Fruit fly (Drosophila melanogaster): ENCODE results near the gene Galphaf.
A peak's percentile ranks its signal among the peaks of the same experiment; 100 is the strongest.

Galphaf gene

DNA sequence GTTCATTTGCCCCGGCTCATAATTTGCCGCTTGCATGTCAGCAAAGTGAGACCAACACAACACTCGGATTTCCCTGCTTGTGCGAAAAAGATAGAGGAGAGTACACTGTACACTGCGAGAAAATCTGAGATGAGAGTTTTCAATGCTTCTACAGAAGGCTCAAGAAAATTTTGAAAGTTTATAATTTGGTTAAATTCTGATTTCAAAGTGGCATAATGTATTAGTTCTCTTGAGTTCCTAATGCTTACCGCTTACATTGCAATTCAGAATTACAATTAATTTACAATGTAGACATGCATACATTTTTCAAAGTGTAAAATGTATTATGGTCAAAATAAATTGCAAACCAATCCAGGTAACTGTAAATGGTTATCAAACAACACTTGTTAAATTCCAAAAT, 24.8 kb downstream of the Galphaf start (continued):
- TF ChIP-seq Jarid2 (GFP tag; optimal IDR thresholded peaks at IDR 0.05) = no peak
- no peak for TF ChIP-seq z (GFP tag; IDR thresholded peaks at IDR 0.05)
- peak; percentile 8 for TF ChIP-seq dmrt99B (tag; optimal IDR thresholded peaks at IDR 0.05)
- no peak for TF ChIP-seq CG7786 (GFP tag; optimal IDR thresholded peaks at IDR 0.05)
- TF ChIP-seq vvl (GFP tag; IDR thresholded peaks at IDR 0.05) = no peak
- no peak for TF ChIP-seq fru (optimal IDR thresholded peaks at IDR 0.05)
- TF ChIP-seq gce (GFP tag; IDR thresholded peaks at IDR 0.05) = no peak
- no peak for TF ChIP-seq Myb (GFP tag; optimal IDR thresholded peaks at IDR 0.05)
- TF ChIP-seq CG12155 (GFP tag; optimal IDR thresholded peaks at IDR 0.05) = no peak
- no peak for TF ChIP-seq sob (GFP tag; IDR thresholded peaks at IDR 0.05)
- no peak for TF ChIP-seq CG6854 (GFP tag; optimal IDR thresholded peaks at IDR 0.05)
- TF ChIP-seq CG1233 (GFP tag; optimal IDR thresholded peaks at IDR 0.05) = no peak
- no peak for TF ChIP-seq Doc2 (GFP tag; IDR thresholded peaks at IDR 0.05)
- TF ChIP-seq sens (GFP tag) = peak; percentile 86
- peak; percentile 22 for TF ChIP-seq Sox102F (GFP tag; optimal IDR thresholded peaks at IDR 0.05)
- no peak for TF ChIP-seq HLH54F (GFP tag; optimal IDR thresholded peaks at IDR 0.05)
- no peak for TF ChIP-seq h (optimal IDR thresholded peaks at IDR 0.05)
- TF ChIP-seq Hr51 (GFP tag; optimal IDR thresholded peaks at IDR 0.05) = peak in 1 of 2 experiments; percentile 12
- TF ChIP-seq CG13894 (tag; optimal IDR thresholded peaks at IDR 0.05) = no peak
- no peak for TF ChIP-seq Eip74EF (GFP tag; optimal IDR thresholded peaks at IDR 0.05)
- no peak for TF ChIP-seq sima (GFP tag; optimal IDR thresholded peaks at IDR 0.05)
- TF ChIP-seq Hand (GFP tag; optimal IDR thresholded peaks at IDR 0.05) = no peak
- TF ChIP-seq Oli (tag; optimal IDR thresholded peaks at IDR 0.05) = peak; percentile 5
- no peak for TF ChIP-seq wor (GFP tag; IDR thresholded peaks at IDR 0.05)
- TF ChIP-seq CG7372 (GFP tag; IDR thresholded peaks at IDR 0.05) = no peak
- TF ChIP-seq maf-S (GFP tag; optimal IDR thresholded peaks at IDR 0.05) = no peak
- no peak for TF ChIP-seq btn (GFP tag; optimal IDR thresholded peaks at IDR 0.05)
- peak; percentile 19 for TF ChIP-seq Asciz (GFP tag; optimal IDR thresholded peaks at IDR 0.05)
- no peak for TF ChIP-seq luna (GFP tag; optimal IDR thresholded peaks at IDR 0.05)
- TF ChIP-seq CG6272 (GFP tag; IDR thresholded peaks at IDR 0.05) = no peak
- TF ChIP-seq Camta (GFP tag; optimal IDR thresholded peaks at IDR 0.05) = no peak
- peak; percentile 27 for TF ChIP-seq zen (tag; optimal IDR thresholded peaks at IDR 0.05)
- TF ChIP-seq Xrp1 (GFP tag; IDR thresholded peaks at IDR 0.05) = peak; percentile 49; the same call in 1 of the 2 replicates
- peak; percentile 28 for TF ChIP-seq gem (tag; optimal IDR thresholded peaks at IDR 0.05)
- TF ChIP-seq NfI (GFP tag; optimal IDR thresholded peaks at IDR 0.05) = no peak
- peak; percentile 51 for TF ChIP-seq CG10979 (tag; optimal IDR thresholded peaks at IDR 0.05)
- TF ChIP-seq sim (GFP tag; IDR thresholded peaks at IDR 0.05) = no peak
- no peak for TF ChIP-seq CG10462 (GFP tag; optimal IDR thresholded peaks at IDR 0.05)
- 0 out of 2 replicates have a peak, but pooled peaks have one; percentile 27 for TF ChIP-seq CG42726 (GFP tag; IDR thresholded peaks at IDR 0.05; ENCODE audit: partially characterized antibody)
- TF ChIP-seq CG14965 (GFP tag; optimal IDR thresholded peaks at IDR 0.05; ENCODE audit: borderline replicate concordance) = no peak
- TF ChIP-seq CG18262 (tag; optimal IDR thresholded peaks at IDR 0.05) = no peak
- TF ChIP-seq CG11695 (GFP tag; IDR thresholded peaks at IDR 0.05) = no peak
- no peak for TF ChIP-seq cas (GFP tag; IDR thresholded peaks at IDR 0.05)
- no peak for TF ChIP-seq fd3F (GFP tag; optimal IDR thresholded peaks at IDR 0.05)
- TF ChIP-seq trem (tag; optimal IDR thresholded peaks at IDR 0.05) = no peak
- TF ChIP-seq lilli (GFP tag; optimal IDR thresholded peaks at IDR 0.05) = no peak
- no peak for TF ChIP-seq CG4424 (GFP tag; optimal IDR thresholded peaks at IDR 0.05)
- no peak for TF ChIP-seq hbn (GFP tag; IDR thresholded peaks at IDR 0.05; ENCODE audit: partially characterized antibody)
- TF ChIP-seq Max (GFP tag; optimal IDR thresholded peaks at IDR 0.05) = no peak
- no peak for TF ChIP-seq CG32532 (GFP tag; IDR thresholded peaks at IDR 0.05)
- TF ChIP-seq Drgx (GFP tag; IDR thresholded peaks at IDR 0.05) = peak; percentile 54; the same call in 1 of the 2 replicates
- no peak for TF ChIP-seq C15 (GFP tag; IDR thresholded peaks at IDR 0.05)
- TF ChIP-seq E2f2 (GFP tag; IDR thresholded peaks at IDR 0.05) = no peak

All from whole organism, embryonic.